Worm (Caenorhabditis elegans): ENCODE results near the gene mrp-7.

- TF ChIP-seq ama-1 (optimal IDR thresholded peaks at IDR 0.05) (no peak), flt-1 (GFP tag; IDR thresholded peaks at IDR 0.05) (no peak), F13C5.2 (tag; optimal IDR thresholded peaks at IDR 0.05) (no peak), pes-1 (GFP tag; IDR thresholded peaks at IDR 0.05) (no peak), ets-7 (tag; optimal IDR thresholded peaks at IDR 0.05) (no peak), tbx-37 (GFP tag; conservative IDR thresholded peaks at IDR 0.05) (no peak), tbx-11 (GFP tag; IDR thresholded peaks at IDR 0.05) (no peak), ceh-13 (GFP tag; optimal IDR thresholded peaks at IDR 0.05) (no peak), hmbx-1 (tag; optimal IDR thresholded peaks at IDR 0.05) (no peak), sea-1 (GFP tag; conservative IDR thresholded peaks at IDR 0.05) (no peak), aly-1 (tag; optimal IDR thresholded peaks at IDR 0.05) (no peak), scrt-1 (GFP tag; IDR thresholded peaks at IDR 0.05) (no peak)
Observed at ce11 chrV:19637890-19638289, 36.8 kb upstream of the mrp-7 start.

All from whole organism, early embryonic.